Worm (Caenorhabditis elegans) whole organism, midembryonic: ENCODE measurements around the gene Y46E12A.5.

Experiments
- T22C8.4 ChIP-seq: fragments of 200-800 bp; sonication (Bioruptor generic); IDR thresholded peaks from 2 replicates; pipeline ENCODE4 v1.3.6; 2022; ENCODE audit warnings: missing genetic modification characterization, missing compliant biosample characterization
- cog-1 ChIP-seq: sonication (generic microtip); optimal IDR thresholded peaks from 2 replicates; lab custom pipeline; 2016; ENCODE audit warnings: missing genetic modification characterization, missing compliant biosample characterization
- flt-1 ChIP-seq: fragments of 200-800 bp; sonication (Bioruptor generic); IDR thresholded peaks from 2 replicates; pipeline ENCODE4 v1.3.6; 2022; ENCODE audit warnings: missing genetic modification characterization, missing compliant biosample characterization
- klf-2 ChIP-seq: fragments of 200-800 bp; sonication (Bioruptor generic); conservative IDR thresholded peaks from 2 replicates; pipeline ENCODE4 v1.3.6; 2022; ENCODE audit warnings: missing genetic modification reagents, missing genetic modification characterization, missing compliant biosample characterization
- med-1 ChIP-seq: sonication (generic microtip); optimal IDR thresholded peaks from 2 replicates; lab custom pipeline; 2017; ENCODE audit warnings: missing genetic modification characterization, mild to moderate bottlenecking, missing compliant biosample characterization, antibody characterized with exemption, missing genetic modification reagents; ENCODE audit not compliant: insufficient read depth
- ref-1 ChIP-seq: fragments of 200-800 bp; sonication (Bioruptor generic); conservative IDR thresholded peaks from 2 replicates; pipeline ENCODE4 v1.3.6; 2022; ENCODE audit warnings: missing genetic modification reagents, missing genetic modification characterization, missing compliant biosample characterization
- tab-1 ChIP-seq: fragments of 200-800 bp; sonication (Bioruptor generic); IDR thresholded peaks from 2 replicates; pipeline ENCODE4 v1.3.6; 2022; ENCODE audit warnings: missing genetic modification characterization, missing compliant biosample characterization
- ztf-29 ChIP-seq: fragments of 200-800 bp; sonication (Bioruptor generic); IDR thresholded peaks from 2 replicates; pipeline ENCODE4 v1.3.6; 2022; ENCODE audit warnings: missing genetic modification reagents, missing genetic modification characterization, missing compliant biosample characterization

DNA sequence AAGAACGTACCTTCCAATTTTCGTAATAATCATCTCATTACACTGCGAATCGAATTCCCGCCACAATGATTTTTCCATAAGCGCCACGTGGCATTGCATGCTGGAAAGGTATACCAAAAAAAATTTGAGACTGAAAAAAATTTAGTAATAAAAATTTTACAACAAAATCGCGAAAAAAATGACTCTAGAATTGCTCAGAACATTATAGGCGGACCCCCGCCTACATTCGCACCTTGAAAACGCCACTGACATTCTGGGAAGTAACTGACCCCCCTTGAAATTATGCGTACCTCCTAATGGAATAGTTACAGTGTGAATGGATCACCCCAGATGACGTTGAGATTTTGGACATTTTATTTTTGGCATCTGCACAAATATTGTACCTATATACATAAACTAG is 11.9 kb upstream of the Y46E12A.5 start, which contains the start of gene tbx-43:
- TF ChIP-seq med-1 = no peak
- TF ChIP-seq cog-1 (tag; lab: Kevin White, UChicago) = no peak
- TF ChIP-seq klf-2 (GFP tag; lab: Robert Waterston, UW) = no peak
- TF ChIP-seq tab-1 = no peak
- TF ChIP-seq flt-1 (GFP tag; lab: Robert Waterston, UW) = no peak
- TF ChIP-seq T22C8.4 (GFP tag; lab: Robert Waterston, UW) = no peak
- TF ChIP-seq ztf-29 (GFP tag; lab: Robert Waterston, UW) = no peak
- no peak for TF ChIP-seq ref-1 (GFP tag; lab: Robert Waterston, UW)
